Fruit fly (Drosophila melanogaster) whole organism, adult: ENCODE results near the gene ctrip.

Source experiments
- CG11617 ChIP-seq: fragments of 200-800 bp; sonication (Bioruptor generic); optimal IDR thresholded peaks from 2 replicates; lab custom pipeline; 2017; ENCODE audit warnings: mild to moderate bottlenecking, missing biosample characterization, missing genetic modification reagents, missing genetic modification characterization
- CG33017 ChIP-seq: fragments of 200-800 bp; sonication (Bioruptor generic); optimal IDR thresholded peaks from 2 replicates; lab custom pipeline; 2018; ENCODE audit warnings: missing biosample characterization, mild to moderate bottlenecking, missing genetic modification characterization, moderate library complexity
- CG5204 ChIP-seq: fragments of 200-800 bp; sonication (Bioruptor generic); optimal IDR thresholded peaks from 2 replicates; lab custom pipeline; 2016; ENCODE audit warnings: missing biosample characterization, missing genetic modification characterization
- CG7101 ChIP-seq: fragments of 200-800 bp; sonication (Bioruptor generic); optimal IDR thresholded peaks from 2 replicates; lab custom pipeline; 2018; ENCODE audit warnings: missing biosample characterization, mild to moderate bottlenecking, missing genetic modification characterization, moderate library complexity
- bab1 ChIP-seq: fragments of 200-800 bp; sonication (Bioruptor generic); optimal IDR thresholded peaks from 3 replicates; lab custom pipeline; 2019; ENCODE audit warnings: missing biosample characterization, mild to moderate bottlenecking, missing genetic modification characterization, moderate library complexity
- cnc ChIP-seq, 2 experiments: fragments of >200 bp; optimal IDR thresholded peaks; 2 replicates each; lab custom pipeline; 2017
- kay ChIP-seq: fragments of 200-800 bp; sonication (Bioruptor generic); peaks from one replicate; lab custom pipeline; 2016; ENCODE audit warnings: missing biosample characterization, missing genetic modification characterization, borderline replicate concordance
- ovo ChIP-seq: fragments of 200-800 bp; sonication (Bioruptor generic); optimal IDR thresholded peaks from 2 replicates; lab custom pipeline; 2016; ENCODE audit warnings: missing biosample characterization, missing genetic modification characterization
- pad ChIP-seq: fragments of 200-800 bp; sonication (Bioruptor generic); optimal IDR thresholded peaks from 3 replicates; lab custom pipeline; 2017; ENCODE audit warnings: missing biosample characterization, missing genetic modification characterization, mild to moderate bottlenecking, moderate library complexity, missing genetic modification reagents
- tj ChIP-seq: fragments of 200-800 bp; sonication (Bioruptor generic); optimal IDR thresholded peaks from 3 replicates; lab custom pipeline; 2017; ENCODE audit warnings: missing biosample characterization, mild to moderate bottlenecking, missing genetic modification characterization, moderate library complexity
- toe ChIP-seq: fragments of 200-800 bp; sonication (Bioruptor generic); optimal IDR thresholded peaks from 2 replicates; lab custom pipeline; 2016; ENCODE audit warnings: missing biosample characterization, missing genetic modification characterization

dm6 chr3R:4745544-4745943, 66.4 kb downstream of the ctrip start:
- TF ChIP-seq cnc (optimal IDR thresholded peaks at IDR 0.05; lab: Kevin White, UChicago) (no peak), CG11617 (GFP tag; lab: Kevin White, UChicago) (no peak), CG7101 (tag; lab: Kevin White, UChicago) (no peak), kay (GFP tag; lab: Kevin White, UChicago) (no peak), toe (no peak), tj (no peak), bab1 (GFP tag; lab: Kevin White, UChicago) (no peak), CG33017 (tag; lab: Kevin White, UChicago) (no peak), pad (no peak), ovo (GFP tag; lab: Kevin White, UChicago) (no peak), CG5204 (no peak)
